Worm (Caenorhabditis elegans): Measurements from ENCODE around the gene ace-1.

Gene ace-1

DNA sequence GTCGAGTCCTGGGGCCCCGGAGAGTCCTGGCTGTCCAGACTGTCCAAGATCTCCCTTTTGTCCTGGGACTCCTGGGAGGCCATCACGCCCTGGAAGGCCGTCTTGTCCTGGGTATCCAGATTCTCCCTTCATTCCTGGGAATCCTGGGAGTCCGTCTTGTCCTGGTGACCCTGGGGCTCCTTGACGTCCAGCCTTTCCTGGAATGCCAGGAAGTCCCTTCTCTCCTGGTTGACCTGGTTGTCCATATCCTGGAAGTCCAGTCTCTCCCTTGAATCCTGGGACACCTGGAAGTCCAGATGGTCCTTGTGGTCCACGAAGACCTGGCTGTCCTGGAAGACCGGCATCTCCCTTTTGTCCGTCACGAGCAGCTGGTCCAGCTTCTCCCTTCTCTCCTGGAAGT is 16.0 kb downstream of the ace-1 start:
- TF ChIP-seq aha-1 (tag) (peak; percentile 20), set-16 (GFP tag; IDR thresholded peaks at IDR 0.05) (peak; percentile 80), aly-2 (tag; optimal IDR thresholded peaks at IDR 0.05) (no peak)

DNA sequence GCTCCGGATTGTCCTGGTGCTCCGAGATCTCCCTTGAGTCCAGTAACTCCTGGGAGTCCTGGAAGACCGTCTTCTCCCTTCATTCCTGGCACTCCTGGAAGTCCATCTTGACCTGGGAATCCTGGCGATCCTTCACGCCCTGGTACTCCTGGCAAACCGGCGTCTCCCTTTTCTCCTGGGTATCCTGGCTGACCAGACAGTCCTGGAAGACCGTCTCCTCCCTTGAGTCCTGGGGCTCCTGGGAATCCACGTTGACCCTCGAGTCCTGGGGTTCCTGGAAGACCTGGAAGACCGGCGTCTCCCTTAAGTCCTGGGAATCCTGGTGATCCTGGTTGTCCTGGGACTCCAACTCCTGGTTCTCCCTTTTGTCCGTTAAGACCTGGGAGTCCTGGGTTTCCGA is 16.9 kb downstream of the ace-1 start:
- TF ChIP-seq lin-39 (tag; optimal IDR thresholded peaks at IDR 0.05): no peak
- TF ChIP-seq set-16 (GFP tag; IDR thresholded peaks at IDR 0.05): peak; percentile 84

DNA sequence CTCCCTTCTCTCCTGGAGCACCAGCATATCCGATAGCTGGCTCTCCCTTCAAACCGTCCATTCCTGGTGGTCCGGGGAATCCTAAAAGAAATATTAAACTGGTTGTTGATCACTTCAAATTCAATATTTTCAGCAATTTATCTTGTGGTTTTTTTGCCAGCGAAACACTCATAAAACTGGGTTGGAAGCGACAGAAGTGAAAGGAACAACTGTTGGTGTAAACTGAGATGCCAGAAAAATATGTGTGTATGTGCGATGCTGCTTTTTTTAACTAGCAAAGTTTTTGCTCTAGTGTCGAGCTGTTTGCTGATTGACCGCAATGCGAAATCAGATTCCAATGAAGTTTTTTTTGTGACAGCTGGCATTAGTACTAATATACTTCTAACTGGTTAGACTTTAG is 20.1 kb downstream of the ace-1 start:
- TF ChIP-seq tag-97 (GFP tag; IDR thresholded peaks at IDR 0.05) (no peak), arid-1 (GFP tag; conservative IDR thresholded peaks at IDR 0.05) (no peak), mxl-3 (GFP tag; optimal IDR thresholded peaks at IDR 0.05) (no peak), zfp-2 (tag; optimal IDR thresholded peaks at IDR 0.05) (no peak), Y48G9A.11 (GFP tag; IDR thresholded peaks at IDR 0.05) (no peak), php-3 (GFP tag; IDR thresholded peaks at IDR 0.05) (no peak), ZK546.5 (tag; optimal IDR thresholded peaks at IDR 0.05) (no peak), madf-5 (GFP tag; IDR thresholded peaks at IDR 0.05) (no peak), ZK337.2 (GFP tag; IDR thresholded peaks at IDR 0.05) (no peak), ceh-32 (tag; optimal IDR thresholded peaks at IDR 0.05; ENCODE audit: poor library complexity) (no peak), ctbp-1 (GFP tag; IDR thresholded peaks at IDR 0.05) (no peak), daf-19 (GFP tag; conservative IDR thresholded peaks at IDR 0.05) (no peak), F44E2.7 (GFP tag; IDR thresholded peaks at IDR 0.05) (no peak)

DNA sequence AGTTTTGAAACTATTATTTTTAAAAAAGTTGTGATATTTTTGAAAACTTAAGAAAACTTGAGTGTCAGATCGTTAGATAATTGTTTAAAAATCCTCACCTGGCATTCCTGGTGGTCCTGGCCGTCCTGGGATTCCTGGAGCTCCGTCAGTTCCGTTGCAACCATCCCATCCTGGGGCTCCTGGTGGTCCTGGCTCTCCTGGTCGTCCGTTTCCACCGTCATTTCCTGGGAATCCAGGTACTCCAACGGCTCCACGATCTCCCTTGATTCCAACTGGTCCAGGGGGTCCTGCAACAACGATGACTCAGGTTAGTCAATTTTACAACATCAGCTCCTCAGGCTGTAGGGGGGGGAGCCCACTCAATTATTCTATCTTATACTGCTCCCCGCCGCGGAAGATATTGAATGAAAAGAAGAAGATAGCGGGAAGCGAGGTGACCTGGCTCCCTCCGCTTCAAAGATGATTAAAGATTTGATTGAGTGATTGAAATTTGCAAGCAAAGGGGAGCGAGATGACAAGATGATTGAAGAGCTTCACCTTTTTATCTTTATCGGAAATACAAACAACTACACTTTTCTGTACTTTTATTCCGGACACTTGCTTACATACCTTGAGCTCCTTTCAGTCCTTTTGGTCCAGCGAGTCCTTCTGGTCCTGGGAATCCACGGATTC is 20.7 kb downstream of the ace-1 start:
- TF ChIP-seq ceh-82 (tag; optimal IDR thresholded peaks at IDR 0.05) (no peak), set-16 (GFP tag; IDR thresholded peaks at IDR 0.05) (peak; percentile 75), hlh-30 (tag; optimal IDR thresholded peaks at IDR 0.05; ENCODE audit: insufficient read depth) (no peak), Y105C5A.15 (GFP tag; IDR thresholded peaks at IDR 0.05) (0 out of 2 replicates have a peak, but pooled peaks have one; percentile 26)

DNA sequence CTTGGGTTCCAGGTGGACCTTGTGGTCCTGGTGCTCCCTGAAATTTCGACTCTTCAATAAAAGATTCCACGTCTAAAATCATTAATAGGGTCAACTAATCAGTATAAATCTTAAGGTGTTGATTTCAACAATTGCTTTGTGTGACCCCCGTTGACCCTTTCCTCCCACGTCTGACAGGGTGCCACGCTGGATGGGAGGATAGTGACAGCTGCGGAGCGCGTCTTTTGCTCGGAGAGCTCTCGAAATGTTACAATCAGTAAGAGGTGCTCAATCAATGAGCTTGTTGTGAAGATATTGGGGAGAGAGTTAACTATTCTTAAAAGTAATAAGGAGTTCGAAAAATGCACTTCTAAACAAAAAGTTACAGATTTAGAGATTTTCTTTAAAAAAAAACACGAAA is 21.3 kb downstream of the ace-1 start:
- peak in 1 of 2 experiments; percentile 65 for TF ChIP-seq unc-62 (GFP tag; optimal IDR thresholded peaks at IDR 0.05 in 1 of 2)
- no peak for TF ChIP-seq unc-62 (tag; optimal IDR thresholded peaks at IDR 0.05)
- TF ChIP-seq nhr-102 (tag; optimal IDR thresholded peaks at IDR 0.05): no peak

DNA sequence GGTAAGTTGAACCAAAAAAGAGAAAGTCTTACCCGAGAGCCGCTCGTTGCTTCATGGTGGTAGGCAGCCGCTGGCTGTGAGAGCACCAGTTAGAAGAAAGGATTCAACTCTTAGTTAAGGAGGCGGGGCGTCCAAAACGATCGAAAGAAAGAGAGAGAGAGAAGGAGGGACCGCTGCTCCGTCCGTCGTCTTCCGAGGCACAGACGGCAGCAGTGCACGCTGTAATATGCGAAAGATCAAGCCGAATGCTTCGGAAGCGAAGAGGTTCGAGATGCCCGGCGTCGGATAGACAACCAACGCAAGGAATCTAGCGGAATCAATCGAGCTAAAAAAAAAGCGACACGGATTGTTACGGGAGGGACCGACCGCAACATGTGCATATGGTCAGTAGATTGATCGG is 22.2 kb downstream of the ace-1 start, which contains the start of gene let-2:
let-2 (minus strand) TSS at position 68 of the 400 bp plus-strand sequence.
- TF ChIP-seq mes-2 (tag; optimal IDR thresholded peaks at IDR 0.05; ENCODE audit: poor library complexity, severe bottlenecking) (no peak), set-16 (GFP tag; IDR thresholded peaks at IDR 0.05) (peak; percentile 67), hlh-11 (tag; optimal IDR thresholded peaks at IDR 0.05) (peak; percentile 37), tra-1 (GFP tag; IDR thresholded peaks at IDR 0.05) (0 out of 2 replicates have a peak, but pooled peaks have one; percentile 16), nhr-25 (tag; optimal IDR thresholded peaks at IDR 0.05; ENCODE audit: borderline replicate concordance, insufficient read depth) (no peak)

DNA sequence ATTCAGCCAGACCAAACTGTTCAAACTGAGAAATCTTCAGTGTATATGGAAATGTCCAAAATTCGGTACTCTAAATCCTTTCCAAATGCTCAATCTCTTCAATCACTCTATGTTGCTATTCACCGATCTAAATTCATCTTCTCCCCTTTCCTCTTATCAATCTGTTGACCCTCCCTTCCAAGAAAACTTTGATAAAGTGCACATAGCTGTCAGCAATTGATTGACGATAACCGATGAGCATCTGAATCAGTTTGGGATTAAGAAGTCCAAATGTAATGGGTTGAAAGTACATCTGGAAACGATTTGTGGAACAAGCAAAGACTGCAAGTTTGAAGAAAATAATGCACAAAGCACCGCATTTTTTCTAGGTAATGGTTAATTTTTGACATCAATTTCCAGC is 22.9 kb downstream of the ace-1 start:
- TF ChIP-seq mes-2 (tag; optimal IDR thresholded peaks at IDR 0.05; ENCODE audit: poor library complexity, severe bottlenecking): no peak
- TF ChIP-seq php-3 (GFP tag; IDR thresholded peaks at IDR 0.05): no peak
- TF ChIP-seq lin-29 (GFP tag; IDR thresholded peaks at IDR 0.05): no peak
- TF ChIP-seq mep-1 (tag; optimal IDR thresholded peaks at IDR 0.05): no peak
- TF ChIP-seq daf-12 (tag; optimal IDR thresholded peaks at IDR 0.05): no peak
- TF ChIP-seq madf-5 (GFP tag; IDR thresholded peaks at IDR 0.05): no peak
- TF ChIP-seq ctbp-1 (GFP tag; IDR thresholded peaks at IDR 0.05): no peak
- TF ChIP-seq ztf-7 (tag; optimal IDR thresholded peaks at IDR 0.05): no peak
- no peak for TF ChIP-seq zfp-2 (tag; optimal IDR thresholded peaks at IDR 0.05)
- no peak for TF ChIP-seq F26F4.8 (GFP tag; conservative IDR thresholded peaks at IDR 0.05)
- no peak for TF ChIP-seq Y5F2A.4 (GFP tag; optimal IDR thresholded peaks at IDR 0.05)
- TF ChIP-seq lir-3 (tag; optimal IDR thresholded peaks at IDR 0.05): no peak
- TF ChIP-seq F44E2.7 (GFP tag; IDR thresholded peaks at IDR 0.05): no peak
- no peak for TF ChIP-seq lsy-2 (tag; optimal IDR thresholded peaks at IDR 0.05)
- TF ChIP-seq dpl-1 (GFP tag; optimal IDR thresholded peaks at IDR 0.05): no peak
- no peak for TF ChIP-seq zip-2 (tag; optimal IDR thresholded peaks at IDR 0.05)
- TF ChIP-seq hlh-11 (tag; optimal IDR thresholded peaks at IDR 0.05): no peak
- no peak for TF ChIP-seq Y105C5A.15 (GFP tag; IDR thresholded peaks at IDR 0.05)
- no peak for TF ChIP-seq ama-1 (optimal IDR thresholded peaks at IDR 0.05)
- TF ChIP-seq dmd-8 (GFP tag; IDR thresholded peaks at IDR 0.05): no peak

Data from whole organism, L4 larva.